Fruit fly (Drosophila melanogaster) Kc167 (cell line): ENCODE data around the gene Mettl14.

Experiments used
- Myc ChIP-seq: fragments of >200 bp; optimal IDR thresholded peaks from 2 replicates; lab custom pipeline; 2017; ENCODE audit warnings: missing external identifiers
- Sin3A ChIP-seq: fragments of >200 bp; optimal IDR thresholded peaks from 2 replicates; lab custom pipeline; 2018; ENCODE audit warnings: missing external identifiers

DNA sequence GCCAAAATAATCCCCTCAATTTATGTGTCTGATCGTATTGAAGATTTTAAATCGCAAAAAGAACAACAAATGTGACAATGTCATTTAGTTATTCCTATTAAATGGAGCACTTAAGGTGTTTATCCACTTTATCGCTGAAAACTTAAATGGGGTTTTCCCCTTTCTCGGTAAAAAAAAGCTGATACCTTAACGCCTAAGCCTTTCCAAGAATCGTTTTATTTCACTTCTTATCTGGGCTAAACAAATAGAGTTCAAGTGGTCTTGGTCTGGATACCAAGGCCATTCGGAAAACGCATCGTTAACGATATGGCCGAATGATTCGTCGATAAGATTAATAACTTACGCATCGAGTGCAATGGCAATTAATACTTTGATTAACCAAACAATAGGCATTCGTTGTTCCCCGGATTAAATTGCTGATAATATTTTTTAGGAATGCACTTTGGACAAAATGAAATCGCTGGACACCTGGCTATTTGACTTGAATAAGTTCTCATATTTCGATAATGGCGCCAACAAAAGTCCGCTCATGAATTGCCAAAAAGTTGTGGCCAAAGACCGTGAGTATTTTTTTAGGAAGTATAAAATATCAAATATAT is 31.6 kb downstream of the Mettl14 start:
- TF ChIP-seq Sin3A (lab: Kevin White, UChicago) (no peak), Myc (lab: Kevin White, UChicago) (no peak)
